Worm (Caenorhabditis elegans) whole organism, L2 larva: ENCODE data around the gene F56D3.1.

ENCODE experiments used
- Y55F3AM.14 ChIP-seq: fragments of 200-800 bp; sonication (Bioruptor generic); optimal IDR thresholded peaks from 2 replicates; lab custom pipeline; 2018; ENCODE audit warnings: mild to moderate bottlenecking, missing genetic modification characterization, missing compliant biosample characterization
- ama-1 ChIP-seq: fragments of 150-350 bp; optimal IDR thresholded peaks from 2 replicates; lab custom pipeline; 2018; ENCODE audit warnings: inconsistent platforms
- ceh-16 ChIP-seq: fragments of 150-350 bp; optimal IDR thresholded peaks from 2 replicates; lab custom pipeline; 2014; ENCODE audit warnings: missing biosample characterization, missing genetic modification characterization
- ceh-82 ChIP-seq: fragments of 150-350 bp; optimal IDR thresholded peaks from 2 replicates; lab custom pipeline; 2014; ENCODE audit warnings: missing biosample characterization, missing genetic modification characterization
- elt-1 ChIP-seq: fragments of 150-350 bp; optimal IDR thresholded peaks from 2 replicates; lab custom pipeline; 2014; ENCODE audit warnings: missing biosample characterization, missing genetic modification characterization
- lin-13 ChIP-seq: fragments of 150-350 bp; optimal IDR thresholded peaks from 2 replicates; lab custom pipeline; 2014; ENCODE audit warnings: missing biosample characterization, missing genetic modification reagents, missing genetic modification characterization
- lsy-2 ChIP-seq, 2 experiments: fragments of 150-350 bp in 1 of 2; sonication (generic microtip) in 1 of 2; optimal IDR thresholded peaks; 2 replicates each; lab custom pipeline; 2014 to 2017; ENCODE audit warnings: missing biosample characterization in 2 of 2, missing genetic modification characterization in 2 of 2
- nhr-11 ChIP-seq: fragments of 150-350 bp; optimal IDR thresholded peaks from 2 replicates; lab custom pipeline; 2014; ENCODE audit warnings: missing biosample characterization, missing genetic modification characterization
- nhr-237 ChIP-seq: fragments of 150-350 bp; optimal IDR thresholded peaks from 2 replicates; lab custom pipeline; 2014; ENCODE audit warnings: missing biosample characterization, missing genetic modification characterization
- nhr-25 ChIP-seq: fragments of 150-350 bp; sonication (generic microtip); optimal IDR thresholded peaks from 3 replicates; lab custom pipeline; 2014; ENCODE audit warnings: missing biosample characterization, missing genetic modification characterization
- snpc-4 ChIP-seq: fragments of 150-350 bp; optimal IDR thresholded peaks from 2 replicates; lab custom pipeline; 2014; ENCODE audit warnings: missing biosample characterization, missing genetic modification characterization
- unc-39 ChIP-seq: fragments of 150-350 bp; optimal IDR thresholded peaks from 2 replicates; lab custom pipeline; 2014; ENCODE audit warnings: missing biosample characterization, missing genetic modification characterization

ce11 chrII:4155112-4155823 is 9.1 kb downstream of the F56D3.1 start, which contains the start of gene R03H10.2:
- TF ChIP-seq ama-1 (lab: Kevin White, UChicago) (no peak), lsy-2 (tag; optimal IDR thresholded peaks at IDR 0.05; lab: Kevin White, UChicago) (no peak), elt-1 (tag; lab: Kevin White, UChicago) (no peak), nhr-11 (tag; lab: Kevin White, UChicago) (no peak), ceh-16 (no peak), snpc-4 (tag; lab: Kevin White, UChicago) (no peak), nhr-237 (tag; lab: Kevin White, UChicago) (no peak), lin-13 (GFP tag; lab: Kevin White, UChicago) (no peak), nhr-25 (tag; lab: Kevin White, UChicago) (no peak), unc-39 (tag; lab: Kevin White, UChicago) (no peak), Y55F3AM.14 (GFP tag; lab: Kevin White, UChicago) (no peak), ceh-82 (tag; lab: Kevin White, UChicago) (no peak)
